Worm (Caenorhabditis elegans): ENCODE measurements around the gene F42A10.7.

- no peak for TF ChIP-seq ztf-28 (GFP tag; IDR thresholded peaks at IDR 0.05)
- no peak for TF ChIP-seq hrde-1 (tag; optimal IDR thresholded peaks at IDR 0.05; ENCODE audit: borderline replicate concordance)
- no peak for TF ChIP-seq F37B4.10 (GFP tag; IDR thresholded peaks at IDR 0.05)
- no peak for TF ChIP-seq dpff-1 (tag; optimal IDR thresholded peaks at IDR 0.05)
- TF ChIP-seq ceh-58 (GFP tag; IDR thresholded peaks at IDR 0.05): no peak
- no peak for TF ChIP-seq lin-26 (GFP tag; IDR thresholded peaks at IDR 0.05)
- peak; percentile 32 for TF ChIP-seq F49E8.2 (tag; optimal IDR thresholded peaks at IDR 0.05; ENCODE audit: insufficient read depth)
Measured at ce11 chrIII:6208984-6209383, 30.5 kb upstream of the F42A10.7 start, which contains the start of gene C23G10.1.

Measured in whole organism, young adult.